ENCODE assay signal across 1 fruit fly cellular context in genomic region chr2L:10413251-10414127, dm6.
TF ChIP-seq lines count a peak whose summit lies in the region.

Gene CG5355 (minus strand): TSS chr2L:10413463.
Gene Klp31E (plus strand): TSS chr2L:10414017.

TF ChIP-seq in whole organism, embryonic, 481 proteins besides CTCF, POLR2A, EP300 and RAD21 (continued from another document):
- TF ChIP-seq CG11247 (GFP tag; IDR thresholded peaks at IDR 0.05; lab: Robert Waterston, UW) (peak; percentile 44; the same call in 1 of the 2 replicates), Atf-2 (GFP tag; optimal IDR thresholded peaks at IDR 0.05; lab: Kevin White, UChicago) (peak; percentile 45), CG11398 (GFP tag; optimal IDR thresholded peaks at IDR 0.05; lab: Kevin White, UChicago) (no peak), CG14860 (GFP tag; IDR thresholded peaks at IDR 0.05; lab: Robert Waterston, UW; ENCODE audit: partially characterized antibody) (peak; percentile 47; the same call in 1 of the 3 replicates), danr (GFP tag; IDR thresholded peaks at IDR 0.05; lab: Robert Waterston, UW) (no peak), dpn (GFP tag; optimal IDR thresholded peaks at IDR 0.05; lab: Kevin White, UChicago) (peak; percentile 37 to 41), CG3065 (GFP tag; optimal IDR thresholded peaks at IDR 0.05; lab: Kevin White, UChicago) (no peak), CG7987 (GFP tag; optimal IDR thresholded peaks at IDR 0.05; lab: Kevin White, UChicago) (no peak), Sox102F (GFP tag; optimal IDR thresholded peaks at IDR 0.05; lab: Kevin White, UChicago) (no peak), CG3163 (GFP tag; optimal IDR thresholded peaks at IDR 0.05; lab: Kevin White, UChicago) (peak; percentile 31), oc (tag; optimal IDR thresholded peaks at IDR 0.05; lab: Kevin White, UChicago) (no peak), CG9215 (GFP tag; IDR thresholded peaks at IDR 0.05; lab: Robert Waterston, UW) (no peak), CG13624 (GFP tag; optimal IDR thresholded peaks at IDR 0.05; lab: Kevin White, UChicago) (peak; percentile 52), Bdp1 (GFP tag; optimal IDR thresholded peaks at IDR 0.05; lab: Kevin White, UChicago) (peak; percentile 17)
